Fruit fly (Drosophila melanogaster) whole organism, embryonic: ENCODE measurements around the gene CG7352.

Source experiments
- Awh ChIP-seq: fragments of 200-800 bp; sonication (Bioruptor generic); IDR thresholded peaks from 2 replicates; pipeline ENCODE4, ENCODE4 v1.3.6; 2022; ENCODE audit warnings: missing biosample characterization, missing genetic modification characterization
- CG15269 ChIP-seq: fragments of 200-800 bp; sonication (Bioruptor generic); optimal IDR thresholded peaks from 2 replicates; lab custom pipeline; 2018; ENCODE audit warnings: missing biosample characterization, mild to moderate bottlenecking, missing genetic modification characterization, moderate library complexity
- CG32772 ChIP-seq: fragments of 200-800 bp; sonication (Bioruptor generic); IDR thresholded peaks from 2 replicates; pipeline ENCODE4 v1.3.6; 2022; ENCODE audit warnings: missing biosample characterization, missing genetic modification characterization
- Ets65A ChIP-seq: fragments of 200-800 bp; sonication (Bioruptor generic); peaks from one replicate; lab custom pipeline; 2016; ENCODE audit warnings: missing biosample characterization, missing genetic modification characterization
- PHDP ChIP-seq: fragments of 200-800 bp; sonication (Bioruptor generic); optimal IDR thresholded peaks from 3 replicates; lab custom pipeline; 2018; ENCODE audit warnings: missing biosample characterization, mild to moderate bottlenecking, missing genetic modification characterization, moderate library complexity
- Vsx1 ChIP-seq: fragments of 200-800 bp; sonication (Bioruptor generic); optimal IDR thresholded peaks from 2 replicates; lab custom pipeline; 2017; ENCODE audit warnings: missing biosample characterization, mild to moderate bottlenecking, missing genetic modification characterization, missing genetic modification reagents
- Xbp1 ChIP-seq: fragments of 200-800 bp; sonication (Bioruptor generic); optimal IDR thresholded peaks from 3 replicates; lab custom pipeline; 2016; ENCODE audit warnings: missing biosample characterization, mild to moderate bottlenecking, missing genetic modification characterization
- fd96Cb ChIP-seq: fragments of 200-800 bp; sonication (Bioruptor generic); optimal IDR thresholded peaks from 2 replicates; lab custom pipeline; 2018; ENCODE audit warnings: missing biosample characterization, mild to moderate bottlenecking, missing genetic modification characterization, moderate library complexity
- peb ChIP-seq: fragments of 200-800 bp; sonication (Bioruptor generic); IDR thresholded peaks from 2 replicates; pipeline ENCODE4 v1.3.6; 2022; ENCODE audit warnings: missing biosample characterization, missing genetic modification characterization

dm6 chr3R:8313038-8313437 lies 34.3 kb upstream of the CG7352 start, which contains the start of gene CG7483:
- no peak for TF ChIP-seq CG15269 (tag; lab: Kevin White, UChicago)
- TF ChIP-seq Ets65A, result no peak
- TF ChIP-seq CG32772, result no peak
- TF ChIP-seq Vsx1 (GFP tag; lab: Kevin White, UChicago), result no peak
- no peak for TF ChIP-seq Xbp1
- no peak for TF ChIP-seq fd96Cb (tag; lab: Kevin White, UChicago)
- no peak for TF ChIP-seq Awh (GFP tag; lab: Robert Waterston, UW)
- no peak for TF ChIP-seq peb (GFP tag; lab: Robert Waterston, UW)
- TF ChIP-seq PHDP (tag; lab: Kevin White, UChicago), result no peak
